Worm (Caenorhabditis elegans) whole organism, L2 larva: ENCODE results near the gene T22B7.7.

Source experiments
- ama-1 ChIP-seq: fragments of 150-350 bp; optimal IDR thresholded peaks from 2 replicates; lab custom pipeline; 2018; ENCODE audit warnings: inconsistent platforms
- ceh-82 ChIP-seq: fragments of 150-350 bp; optimal IDR thresholded peaks from 2 replicates; lab custom pipeline; 2014; ENCODE audit warnings: missing biosample characterization, missing genetic modification characterization
- elt-3 ChIP-seq: sonication (generic microtip); optimal IDR thresholded peaks from 2 replicates; lab custom pipeline; 2017; ENCODE audit warnings: missing biosample characterization, missing genetic modification characterization
- fos-1 ChIP-seq: fragments of 150-350 bp; optimal IDR thresholded peaks from 2 replicates; lab custom pipeline; 2014; ENCODE audit warnings: missing biosample characterization, missing genetic modification characterization
- lin-11 ChIP-seq: fragments of 150-350 bp; sonication (generic microtip); optimal IDR thresholded peaks from 2 replicates; lab custom pipeline; 2014; ENCODE audit warnings: missing biosample characterization, missing genetic modification characterization, inconsistent platforms, mixed read lengths
- lin-13 ChIP-seq: fragments of 150-350 bp; optimal IDR thresholded peaks from 2 replicates; lab custom pipeline; 2014; ENCODE audit warnings: missing biosample characterization, missing genetic modification reagents, missing genetic modification characterization
- mdl-1 ChIP-seq, 2 experiments: fragments of 150-350 bp in 1 of 2; sonication (generic microtip) in 1 of 2; optimal IDR thresholded peaks; 2 replicates each; lab custom pipeline; 2017; ENCODE audit warnings: missing biosample characterization in 2 of 2, missing genetic modification characterization in 2 of 2
- nhr-12 ChIP-seq: fragments of 150-350 bp; optimal IDR thresholded peaks from 2 replicates; lab custom pipeline; 2014; ENCODE audit warnings: missing biosample characterization, missing genetic modification characterization
- nhr-237 ChIP-seq: fragments of 150-350 bp; optimal IDR thresholded peaks from 2 replicates; lab custom pipeline; 2014; ENCODE audit warnings: missing biosample characterization, missing genetic modification characterization
- nhr-77 ChIP-seq: fragments of 150-350 bp; optimal IDR thresholded peaks from 2 replicates; lab custom pipeline; 2014; ENCODE audit warnings: missing biosample characterization, missing genetic modification characterization
- skn-1 ChIP-seq: sonication (generic microtip); optimal IDR thresholded peaks from 2 replicates; lab custom pipeline; 2017; ENCODE audit warnings: missing biosample characterization, missing genetic modification characterization
- unc-39 ChIP-seq: fragments of 150-350 bp; optimal IDR thresholded peaks from 2 replicates; lab custom pipeline; 2014; ENCODE audit warnings: missing biosample characterization, missing genetic modification characterization
- zag-1 ChIP-seq: fragments of 150-350 bp; optimal IDR thresholded peaks from 2 replicates; lab custom pipeline; 2014; ENCODE audit warnings: missing biosample characterization, missing genetic modification characterization
- ztf-4 ChIP-seq: fragments of 150-350 bp; optimal IDR thresholded peaks from 2 replicates; lab custom pipeline; 2014; ENCODE audit warnings: missing biosample characterization, missing genetic modification characterization

DNA sequence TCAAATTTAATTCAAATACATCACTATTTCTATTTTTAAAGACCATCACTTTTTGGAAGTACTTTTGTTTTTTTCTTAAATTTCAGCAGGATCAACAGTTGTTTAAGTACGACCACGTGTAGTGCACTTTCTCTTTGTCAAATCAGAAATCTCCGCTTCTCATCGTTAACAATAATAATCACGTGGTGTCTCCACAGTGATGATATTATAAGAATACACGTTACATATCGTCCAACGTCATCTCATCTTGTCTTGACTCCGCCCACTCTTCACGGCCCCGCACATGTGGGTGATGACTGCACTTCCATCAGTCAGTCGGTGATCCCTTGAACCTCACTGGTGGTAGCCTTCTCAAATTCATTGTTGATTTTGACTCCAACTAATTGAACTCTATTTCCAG, 23.9 kb downstream of the T22B7.7 start, which contains the start of gene argn-1:
- no peak for TF ChIP-seq lin-13
- TF ChIP-seq fos-1 (tag; lab: Kevin White, UChicago), result no peak
- TF ChIP-seq ztf-4 (tag; lab: Kevin White, UChicago), result no peak
- no peak for TF ChIP-seq skn-1 (tag; lab: Kevin White, UChicago)
- no peak for TF ChIP-seq elt-3 (tag; lab: Kevin White, UChicago)
- no peak for TF ChIP-seq nhr-12
- TF ChIP-seq zag-1, result no peak
- no peak for TF ChIP-seq ceh-82 (tag; lab: Kevin White, UChicago)
- no peak for TF ChIP-seq nhr-77
- peak; percentile 53 to 57 for TF ChIP-seq mdl-1 (tag; optimal IDR thresholded peaks at IDR 0.05; lab: Kevin White, UChicago)
- TF ChIP-seq lin-11 (tag; lab: Kevin White, UChicago), result no peak
- TF ChIP-seq unc-39 (tag; lab: Kevin White, UChicago), result no peak
- no peak for TF ChIP-seq nhr-237
- no peak for TF ChIP-seq ama-1
